Worm (Caenorhabditis elegans) whole organism, young adult: ENCODE measurements around the gene F14F9.8.

ENCODE experiments used
- C06A6.2 ChIP-seq: fragments of 200-800 bp; sonication (Bioruptor generic); conservative IDR thresholded peaks from 2 replicates; pipeline ENCODE4 v1.3.6; 2022; ENCODE audit warnings: missing genetic modification characterization, missing compliant biosample characterization
- Y79H2A.3 ChIP-seq: fragments of 200-800 bp; sonication (Bioruptor generic); conservative IDR thresholded peaks from 2 replicates; pipeline ENCODE4 v1.3.6; 2022; ENCODE audit warnings: missing genetic modification reagents, missing genetic modification characterization, missing compliant biosample characterization
- ceh-58 ChIP-seq: fragments of 200-800 bp; sonication (Bioruptor generic); IDR thresholded peaks from 2 replicates; pipeline ENCODE4 v1.3.6; 2022; ENCODE audit warnings: missing genetic modification characterization, missing compliant biosample characterization
- die-1 ChIP-seq: sonication (generic microtip); optimal IDR thresholded peaks from 2 replicates; lab custom pipeline; 2016; ENCODE audit warnings: missing genotype, mild to moderate bottlenecking, missing genetic modification characterization, missing compliant biosample characterization
- mcd-1 ChIP-seq: fragments of 200-800 bp; sonication (Bioruptor generic); IDR thresholded peaks from 2 replicates; pipeline ENCODE4 v1.3.6; 2022; ENCODE audit warnings: missing genetic modification reagents, missing genetic modification characterization, missing compliant biosample characterization
- nfya-1 ChIP-seq: sonication (generic microtip); optimal IDR thresholded peaks from 2 replicates; lab custom pipeline; 2017; ENCODE audit warnings: antibody characterized with exemption, missing compliant biosample characterization, missing genetic modification characterization, borderline replicate concordance; ENCODE audit not compliant: insufficient read depth
- nhr-179 ChIP-seq: sonication (generic microtip); optimal IDR thresholded peaks from 2 replicates; lab custom pipeline; 2016; ENCODE audit warnings: mild to moderate bottlenecking, missing genetic modification characterization, missing compliant biosample characterization
- snpc-4 ChIP-seq, 5 experiments: fragments of 150-350 bp in 1 of 5; sonication (generic microtip) in 4 of 5; optimal IDR thresholded peaks; 2 replicates each; lab custom pipeline; 2014 to 2018; ENCODE audit warnings: missing genetic modification characterization in 5 of 5, missing biosample characterization in 3 of 5, antibody characterized with exemption in 2 of 5, mild to moderate bottlenecking in 2 of 5, missing compliant biosample characterization in 2 of 5, missing genotype in 2 of 5, moderate library complexity in 2 of 5, missing genetic modification reagents in 1 of 5
- tbx-9 ChIP-seq: sonication (generic microtip); optimal IDR thresholded peaks from 2 replicates; lab custom pipeline; 2016; ENCODE audit warnings: borderline replicate concordance, missing genetic modification characterization, inconsistent platforms, missing compliant biosample characterization

- TF ChIP-seq C06A6.2 (GFP tag; lab: Robert Waterston, UW) (no peak), mcd-1 (GFP tag; lab: Robert Waterston, UW) (no peak), snpc-4 (GFP tag; optimal IDR thresholded peaks at IDR 0.05; lab: Kevin White, UChicago) (no peak), snpc-4 (tag; optimal IDR thresholded peaks at IDR 0.05; lab: Kevin White, UChicago) (no peak), Y79H2A.3 (GFP tag; lab: Robert Waterston, UW) (no peak), nfya-1 (tag; lab: Kevin White, UChicago) (no peak), tbx-9 (tag; lab: Kevin White, UChicago) (no peak), nhr-179 (tag; lab: Kevin White, UChicago) (no peak), die-1 (tag; lab: Kevin White, UChicago) (no peak), ceh-58 (GFP tag; lab: Robert Waterston, UW) (no peak)
Measured at ce11 chrV:5178051-5178450, 47.9 kb downstream of the F14F9.8 start.
